Worm (Caenorhabditis elegans) whole organism, L4/young adult: ENCODE measurements around the gene Y24D9A.7.
A peak's percentile ranks its signal among the peaks of the same experiment; 100 is the strongest.

Source experiments
- W03F9.2 ChIP-seq: fragments of 150-350 bp; optimal IDR thresholded peaks from 2 replicates; lab custom pipeline; 2014; ENCODE audit warnings: missing biosample characterization, missing genetic modification characterization
- dao-5 ChIP-seq: sonication (generic microtip); optimal IDR thresholded peaks from 2 replicates; lab custom pipeline; 2016; ENCODE audit warnings: missing genotype, missing genetic modification characterization, moderate library complexity, missing compliant biosample characterization
- him-1 ChIP-seq: sonication (generic microtip); optimal IDR thresholded peaks from 2 replicates; lab custom pipeline; 2016; ENCODE audit warnings: missing genotype, missing genetic modification reagents, missing genetic modification characterization, missing compliant biosample characterization

The Y24D9A.7 gene

DNA sequence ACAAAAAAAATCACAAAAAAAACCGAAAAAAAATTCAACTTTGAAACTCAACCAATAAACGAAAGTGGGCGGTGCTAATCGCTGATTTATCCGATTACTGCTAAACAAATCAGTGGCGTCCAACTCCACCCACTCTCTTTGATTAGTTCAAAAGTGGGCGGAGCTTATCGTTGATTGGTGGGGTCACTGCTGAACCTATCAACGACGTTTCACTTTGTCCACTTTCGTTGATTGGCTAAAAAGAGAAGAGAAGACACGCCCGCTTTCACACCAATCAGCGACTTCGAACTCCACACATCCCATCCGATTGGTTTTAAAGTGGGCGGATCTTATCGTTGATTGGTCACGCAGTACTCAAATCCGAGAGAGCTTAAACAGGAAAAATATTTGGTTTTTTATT lies 18.9 kb upstream of the Y24D9A.7 start:
- no peak for TF ChIP-seq dao-5 (tag; lab: Kevin White, UChicago)
- no peak for TF ChIP-seq W03F9.2 (tag; lab: Kevin White, UChicago)
- TF ChIP-seq him-1: no peak

DNA sequence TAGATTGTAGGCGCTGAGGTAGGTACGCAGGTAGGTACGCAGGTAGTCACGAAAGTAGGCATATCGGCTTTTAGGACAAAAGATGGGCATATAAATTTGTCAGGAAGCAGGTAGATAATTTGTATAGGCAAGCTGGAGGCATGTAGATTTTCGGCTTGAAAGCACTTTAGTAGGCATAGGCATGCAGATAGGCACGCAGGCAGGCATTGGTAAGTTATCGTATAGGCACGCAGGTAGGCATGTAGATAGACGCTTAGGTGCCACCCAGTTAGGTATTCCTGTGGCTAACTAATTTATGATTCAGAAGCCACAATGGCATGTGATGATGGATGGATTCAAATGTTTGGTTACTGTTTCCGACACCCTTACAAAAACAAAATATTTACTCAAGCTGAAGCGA lies 18.1 kb upstream of the Y24D9A.7 start:
- no peak for TF ChIP-seq dao-5 (tag; lab: Kevin White, UChicago)
- TF ChIP-seq him-1: no peak
- TF ChIP-seq W03F9.2 (tag; lab: Kevin White, UChicago): no peak

DNA sequence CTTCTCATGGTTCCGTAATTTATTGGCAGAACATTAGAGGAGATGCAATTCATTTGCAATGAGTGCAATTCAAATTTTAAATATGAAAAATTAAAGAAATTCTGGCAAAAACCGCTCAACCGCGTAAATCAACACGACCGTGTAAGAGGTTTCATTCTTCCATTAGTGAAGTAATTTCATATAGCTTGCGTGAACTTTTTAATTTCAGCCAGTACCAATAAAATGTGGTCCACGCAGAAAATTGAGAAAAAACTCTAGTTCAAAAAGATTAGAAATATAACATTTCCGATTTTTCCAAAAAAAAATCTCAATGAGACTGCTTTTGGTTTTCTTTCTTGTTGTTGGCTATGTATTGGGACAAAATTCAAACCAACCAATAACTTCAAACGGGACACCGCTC lies 17.1 kb upstream of the Y24D9A.7 start, which contains the start of gene clec-175:
Gene clec-175 (plus strand): TSS at position 301 of the 400 bp plus-strand sequence.
- TF ChIP-seq dao-5 (tag; lab: Kevin White, UChicago): no peak
- TF ChIP-seq him-1: no peak
- TF ChIP-seq W03F9.2 (tag; lab: Kevin White, UChicago): no peak

DNA sequence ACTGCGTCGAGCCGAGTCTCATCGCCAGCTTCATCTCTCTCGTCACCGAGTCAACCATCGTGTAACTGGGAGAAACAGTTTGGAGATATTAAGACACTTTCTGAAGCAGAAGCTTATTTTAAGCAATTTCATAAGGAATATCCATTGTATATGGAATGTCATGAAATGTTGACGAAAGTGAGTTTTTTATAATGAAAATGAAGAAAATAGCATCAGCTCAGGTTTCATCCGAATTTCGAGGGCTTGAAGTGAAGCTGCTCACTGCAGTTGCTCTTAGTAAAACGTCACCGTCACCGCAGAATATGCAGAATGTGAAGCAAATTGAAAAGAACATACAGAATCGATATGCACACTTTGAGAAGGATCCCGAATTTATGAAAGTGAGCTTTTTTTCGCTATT lies 8.1 kb upstream of the Y24D9A.7 start:
- TF ChIP-seq him-1 (no peak), dao-5 (tag; lab: Kevin White, UChicago) (no peak), W03F9.2 (tag; lab: Kevin White, UChicago) (no peak)

DNA sequence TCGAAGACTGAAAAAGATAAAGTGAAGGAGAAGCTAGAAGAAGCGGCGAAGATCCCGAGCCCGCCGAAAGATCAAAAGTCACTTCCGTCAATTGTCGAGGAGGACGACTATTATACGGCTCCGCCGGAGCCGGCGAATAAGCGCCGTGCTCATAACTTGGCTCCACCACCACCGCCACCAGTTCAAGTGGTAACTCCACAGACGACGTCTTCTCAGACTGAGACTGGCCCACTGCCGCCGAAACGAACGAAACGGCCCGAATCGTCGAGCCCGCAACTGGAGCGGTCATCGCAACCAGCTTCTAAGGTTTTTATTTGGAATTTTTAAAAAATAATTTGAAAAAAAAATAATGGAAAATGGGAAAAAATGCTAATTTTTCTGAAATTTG lies 7.0 kb upstream of the Y24D9A.7 start:
- no peak for TF ChIP-seq W03F9.2 (tag; lab: Kevin White, UChicago)
- no peak for TF ChIP-seq dao-5 (tag; lab: Kevin White, UChicago)
- TF ChIP-seq him-1: no peak

DNA sequence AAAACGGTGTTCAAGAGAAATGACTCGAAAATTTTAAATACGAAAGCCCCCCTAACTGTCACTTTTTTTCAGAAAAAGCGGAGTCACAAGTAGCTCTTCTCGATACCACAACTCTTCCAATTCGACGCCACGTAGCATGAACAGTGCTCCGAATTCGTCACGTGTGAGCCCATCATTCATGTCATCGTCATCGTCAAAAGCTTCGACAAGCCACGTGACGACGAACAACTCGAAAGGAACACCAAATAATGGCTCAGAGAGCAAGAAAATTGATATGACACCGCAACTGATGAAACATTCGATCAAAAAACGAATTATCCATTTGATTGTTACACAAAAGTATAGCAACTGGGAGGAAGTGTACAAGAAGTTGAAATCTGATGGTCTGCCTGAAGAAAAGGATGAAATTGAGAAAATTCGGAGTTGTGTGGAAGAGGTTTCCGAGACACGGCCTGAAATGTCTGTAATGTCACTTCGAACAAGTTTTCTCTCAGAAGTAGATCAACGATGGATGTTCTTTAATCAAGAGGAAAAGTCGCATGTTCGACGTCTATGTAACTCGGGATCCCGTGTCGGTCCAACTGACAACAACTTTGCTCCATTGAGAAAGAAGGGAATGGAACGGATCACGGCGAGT lies 6.5 kb upstream of the Y24D9A.7 start:
- TF ChIP-seq dao-5 (tag; lab: Kevin White, UChicago) (no peak), him-1 (no peak), W03F9.2 (tag; lab: Kevin White, UChicago) (no peak)

DNA sequence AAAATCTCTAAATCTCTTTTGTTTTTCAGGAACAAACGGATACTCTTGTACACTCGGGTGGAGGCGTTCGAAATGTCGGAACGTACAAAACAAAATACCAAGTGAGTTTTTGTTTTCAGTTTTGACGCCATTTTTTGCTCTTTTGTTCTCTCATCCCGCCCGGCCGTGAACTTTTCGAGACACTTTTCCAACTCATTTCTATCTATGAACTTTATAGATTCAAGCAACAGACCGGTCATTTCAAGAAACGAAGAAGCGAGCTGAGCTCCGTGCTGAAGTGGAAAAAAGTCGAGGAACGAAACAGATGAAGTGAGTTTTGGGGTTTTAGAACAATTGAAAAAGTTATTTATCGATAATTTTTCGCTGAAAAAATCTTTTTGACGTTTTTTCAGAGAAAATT lies 5.6 kb upstream of the Y24D9A.7 start:
- no peak for TF ChIP-seq dao-5 (tag; lab: Kevin White, UChicago)
- TF ChIP-seq W03F9.2 (tag; lab: Kevin White, UChicago): no peak
- TF ChIP-seq him-1: no peak

DNA sequence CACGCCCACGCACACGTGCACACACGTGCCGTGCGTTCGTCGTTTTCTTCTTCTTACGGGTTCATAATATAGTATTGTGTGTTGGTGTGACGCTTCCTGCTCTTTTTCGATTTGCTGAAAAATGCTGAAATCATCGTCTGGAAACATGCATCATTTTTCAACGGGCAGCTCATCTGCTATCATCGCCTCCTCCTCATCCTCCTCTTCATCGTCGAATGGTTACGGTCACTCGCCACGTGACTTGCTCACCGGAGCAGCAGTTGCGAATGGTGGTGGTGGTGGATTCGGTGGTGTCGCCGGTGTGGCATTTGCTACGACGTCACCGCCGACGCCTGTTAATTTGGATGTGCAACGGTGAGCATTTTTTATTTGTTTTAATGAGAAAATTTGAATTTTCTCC lies 3.7 kb upstream of the Y24D9A.7 start:
- TF ChIP-seq dao-5 (tag; lab: Kevin White, UChicago): no peak
- TF ChIP-seq W03F9.2 (tag; lab: Kevin White, UChicago): no peak
- no peak for TF ChIP-seq him-1

DNA sequence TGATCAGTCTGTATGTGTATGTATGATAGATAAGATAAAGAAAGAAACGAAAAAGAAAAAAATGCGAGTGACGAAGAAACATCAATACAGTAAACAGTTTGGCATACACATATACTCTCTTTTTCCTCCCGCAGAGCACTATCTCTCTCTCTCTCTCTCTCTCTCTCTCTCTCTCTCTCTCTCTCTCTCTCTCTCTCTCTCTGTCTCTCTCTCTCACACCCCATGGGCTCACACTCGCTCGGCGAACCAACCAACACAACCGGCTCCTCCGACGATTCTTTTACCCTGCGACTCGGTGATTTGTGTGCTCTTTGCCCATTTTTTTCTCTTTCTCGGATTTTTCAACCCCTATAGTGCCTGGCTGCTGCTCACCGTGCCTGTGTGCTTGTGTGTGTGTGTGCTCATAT lies 2.1 kb upstream of the Y24D9A.7 start:
- TF ChIP-seq dao-5 (tag; lab: Kevin White, UChicago) (no peak), him-1 (no peak), W03F9.2 (tag; lab: Kevin White, UChicago) (no peak)

DNA sequence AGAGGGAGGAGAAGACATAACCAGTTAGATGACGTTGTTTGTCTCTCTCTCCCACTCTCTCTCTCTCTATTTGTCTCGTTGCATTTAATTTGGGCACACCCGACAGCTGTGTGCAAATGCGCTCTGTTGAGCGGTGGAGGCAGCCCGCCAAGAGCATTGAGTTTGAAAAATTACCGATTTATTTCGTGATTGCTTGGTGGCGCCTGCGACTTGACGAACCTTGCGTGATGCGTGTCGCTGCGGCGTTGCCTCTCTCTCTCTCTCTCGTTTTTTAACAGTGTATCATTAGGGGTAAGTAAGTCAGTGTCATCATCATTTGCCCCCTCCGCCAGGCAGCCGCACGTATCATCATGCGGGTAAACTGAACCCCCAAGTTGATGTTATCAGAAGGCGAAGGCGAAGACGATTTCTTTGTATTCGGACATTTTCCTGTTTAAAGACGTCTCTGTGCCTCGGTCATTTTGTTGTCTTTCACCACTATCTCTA lies 1.1 kb upstream of the Y24D9A.7 start:
- no peak for TF ChIP-seq dao-5 (tag; lab: Kevin White, UChicago)
- no peak for TF ChIP-seq W03F9.2 (tag; lab: Kevin White, UChicago)
- TF ChIP-seq him-1: peak; percentile 24

DNA sequence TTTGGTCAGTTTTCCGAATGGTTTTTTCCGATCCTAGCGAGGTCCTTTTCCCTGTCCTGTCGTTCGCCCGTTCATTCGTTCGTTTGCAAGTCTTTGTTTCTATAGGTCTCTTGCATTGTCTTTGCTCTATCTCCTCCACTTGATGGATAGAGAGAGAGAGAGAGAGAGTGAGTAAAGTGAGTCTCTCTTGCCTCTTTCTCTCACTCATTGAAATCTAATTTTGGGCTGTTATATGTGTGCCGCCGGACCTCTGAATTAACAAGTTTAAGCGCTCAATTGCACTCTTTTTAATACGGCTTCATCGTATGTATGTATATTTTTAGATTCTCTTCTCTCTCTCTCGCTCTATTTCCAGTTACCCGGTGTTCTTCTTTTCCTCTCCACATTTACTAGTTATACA lies 1.1 kb downstream of the Y24D9A.7 start:
- TF ChIP-seq dao-5 (tag; lab: Kevin White, UChicago) (no peak), W03F9.2 (tag; lab: Kevin White, UChicago) (no peak), him-1 (no peak)

DNA sequence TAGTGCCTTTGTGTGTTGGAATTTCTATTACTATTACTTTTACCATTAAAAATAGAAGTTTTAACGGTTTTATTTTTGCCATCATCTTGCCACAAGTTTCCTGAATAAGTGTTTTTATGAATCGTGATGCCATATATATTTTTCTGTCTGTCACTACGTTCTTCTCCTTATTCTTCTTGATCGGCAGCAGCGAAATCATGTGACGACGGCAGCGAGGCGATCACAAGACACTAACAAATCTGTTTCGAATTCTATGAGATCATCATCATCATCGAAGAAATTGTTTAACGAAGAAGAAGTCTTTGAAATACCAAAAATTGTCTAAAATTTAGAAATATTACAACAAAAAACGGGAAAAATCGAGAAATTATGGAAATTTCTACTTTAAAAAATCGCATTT lies 2.6 kb downstream of the Y24D9A.7 start:
- TF ChIP-seq him-1: no peak
- no peak for TF ChIP-seq W03F9.2 (tag; lab: Kevin White, UChicago)
- TF ChIP-seq dao-5 (tag; lab: Kevin White, UChicago): no peak

DNA sequence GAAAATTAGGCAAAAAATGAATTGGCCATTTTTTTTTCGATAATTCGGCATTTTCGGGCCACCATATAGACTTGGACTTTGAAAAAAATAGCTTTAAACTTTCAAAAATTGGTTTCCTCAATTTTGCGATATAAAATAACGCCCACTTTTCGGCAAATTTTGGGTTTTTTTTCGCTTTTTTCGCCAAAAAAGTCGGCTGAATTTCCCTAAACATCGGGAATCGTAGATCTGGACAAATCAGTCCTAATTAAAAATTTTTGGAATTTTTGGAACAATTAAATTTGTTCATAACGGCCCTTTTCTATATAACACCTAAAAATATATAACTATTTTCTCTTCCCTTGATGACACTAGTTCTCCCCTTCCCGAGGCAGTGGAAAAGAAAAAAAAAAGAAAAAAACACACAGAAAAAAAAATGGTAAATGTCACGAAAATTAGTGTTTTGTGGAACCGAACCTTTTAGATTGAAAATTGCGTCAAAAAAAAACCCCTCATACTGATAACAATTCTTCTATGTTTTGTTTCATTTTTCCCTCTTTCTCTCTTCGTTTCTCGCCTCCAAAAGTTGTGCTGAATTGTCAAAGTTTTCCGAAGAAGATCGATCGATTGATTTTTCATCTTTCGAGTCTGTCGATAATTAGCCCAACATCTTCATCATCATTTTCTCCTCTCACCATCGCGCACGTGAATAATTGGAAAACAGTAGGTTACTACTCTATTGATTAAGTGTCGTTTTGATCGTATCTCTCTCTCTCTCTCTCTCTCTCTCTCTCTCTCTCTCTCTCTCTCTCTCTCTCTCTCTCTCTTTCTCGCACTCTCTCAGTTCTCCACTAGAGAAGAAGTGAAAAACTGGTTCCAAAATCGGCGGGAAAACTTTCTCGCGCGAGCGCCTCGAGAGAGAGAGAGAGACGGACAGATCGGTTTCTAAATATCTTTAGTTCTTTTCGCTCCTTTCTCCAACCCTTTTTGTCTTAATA lies 4.3 kb downstream of the Y24D9A.7 start, which contains the start of gene Y24D9A.6:
Gene Y24D9A.6 (minus strand): TSS at position 51 of the 977 bp plus-strand sequence.
- no peak for TF ChIP-seq him-1
- TF ChIP-seq W03F9.2 (tag; lab: Kevin White, UChicago): no peak
- TF ChIP-seq dao-5 (tag; lab: Kevin White, UChicago): no peak
